Worm (Caenorhabditis elegans) whole organism, young adult: ENCODE results near the gene M110.7.

Experiments
- B0035.1 ChIP-seq: sonication (generic microtip); optimal IDR thresholded peaks from 2 replicates; lab custom pipeline; 2016; ENCODE audit warnings: missing genetic modification characterization, mild to moderate bottlenecking, missing compliant biosample characterization, missing genotype, missing genetic modification reagents
- C06A6.2 ChIP-seq: fragments of 200-800 bp; sonication (Bioruptor generic); conservative IDR thresholded peaks from 2 replicates; pipeline ENCODE4 v1.3.6; 2022; ENCODE audit warnings: missing genetic modification characterization, missing compliant biosample characterization
- C17E4.6 ChIP-seq: fragments of 200-800 bp; sonication (Bioruptor generic); IDR thresholded peaks from 2 replicates; pipeline ENCODE4 v1.3.6; 2022; ENCODE audit warnings: missing genetic modification reagents, missing genetic modification characterization, missing compliant biosample characterization
- D2030.7 ChIP-seq: fragments of 200-800 bp; sonication (Bioruptor generic); IDR thresholded peaks from 2 replicates; pipeline ENCODE4 v1.3.6; 2022; ENCODE audit warnings: missing genetic modification reagents, missing genetic modification characterization, missing compliant biosample characterization
- F22D6.2 ChIP-seq: sonication (generic microtip); optimal IDR thresholded peaks from 2 replicates; lab custom pipeline; 2016; ENCODE audit warnings: mild to moderate bottlenecking, missing genetic modification characterization, missing compliant biosample characterization
- F55B11.4 ChIP-seq: sonication (generic microtip); optimal IDR thresholded peaks from 2 replicates; lab custom pipeline; 2016; ENCODE audit warnings: missing compliant biosample characterization, missing genetic modification characterization, borderline replicate concordance; ENCODE audit not compliant: insufficient read depth
- F57A8.1 ChIP-seq: fragments of 200-800 bp; sonication (Bioruptor generic); optimal IDR thresholded peaks from 2 replicates; lab custom pipeline; 2018; ENCODE audit warnings: mild to moderate bottlenecking, missing genetic modification characterization, moderate library complexity, missing compliant biosample characterization
- K11D2.4 ChIP-seq: fragments of 200-800 bp; sonication (Bioruptor generic); IDR thresholded peaks from 2 replicates; pipeline ENCODE4 v1.3.6; 2022; ENCODE audit warnings: missing genetic modification reagents, missing genetic modification characterization, missing compliant biosample characterization
- Y53G8AR.9 ChIP-seq: fragments of 200-800 bp; sonication (Bioruptor generic); conservative IDR thresholded peaks from 2 replicates; pipeline ENCODE4 v1.3.6; 2022; ENCODE audit warnings: missing genetic modification reagents, missing genetic modification characterization, missing compliant biosample characterization
- Y79H2A.3 ChIP-seq: fragments of 200-800 bp; sonication (Bioruptor generic); conservative IDR thresholded peaks from 2 replicates; pipeline ENCODE4 v1.3.6; 2022; ENCODE audit warnings: missing genetic modification reagents, missing genetic modification characterization, missing compliant biosample characterization
- athp-1 ChIP-seq: sonication (generic microtip); optimal IDR thresholded peaks from 2 replicates; lab custom pipeline; 2017; ENCODE audit warnings: mild to moderate bottlenecking, missing genetic modification characterization, missing compliant biosample characterization
- attf-5 ChIP-seq: fragments of 200-800 bp; sonication (Bioruptor generic); optimal IDR thresholded peaks from 2 replicates; lab custom pipeline; 2018; ENCODE audit warnings: mild to moderate bottlenecking, missing genetic modification characterization, missing compliant biosample characterization
- attf-6 ChIP-seq: fragments of 200-800 bp; sonication (Bioruptor generic); IDR thresholded peaks from 2 replicates; pipeline ENCODE4 v1.3.6; 2022; ENCODE audit warnings: missing genetic modification reagents, missing genetic modification characterization, missing compliant biosample characterization
- ceh-100 ChIP-seq: fragments of 200-800 bp; sonication (Bioruptor generic); IDR thresholded peaks from 2 replicates; pipeline ENCODE4 v1.3.6; 2022; ENCODE audit warnings: missing genetic modification reagents, missing genetic modification characterization, missing compliant biosample characterization
- ceh-27 ChIP-seq: fragments of 200-800 bp; sonication (Bioruptor generic); optimal IDR thresholded peaks from 2 replicates; lab custom pipeline; 2018; ENCODE audit warnings: mild to moderate bottlenecking, missing genetic modification characterization, moderate library complexity, missing compliant biosample characterization
- chd-7 ChIP-seq: sonication (generic microtip); optimal IDR thresholded peaks from 2 replicates; lab custom pipeline; 2016; ENCODE audit warnings: mild to moderate bottlenecking, missing genetic modification characterization, moderate library complexity, missing compliant biosample characterization
- dox-1 ChIP-seq: fragments of 200-800 bp; sonication (Bioruptor generic); IDR thresholded peaks from 2 replicates; pipeline ENCODE4 v1.3.6; 2022; ENCODE audit warnings: missing genetic modification reagents, missing genetic modification characterization, missing compliant biosample characterization
- dpl-1 ChIP-seq: fragments of 150-350 bp; optimal IDR thresholded peaks from 2 replicates; lab custom pipeline; 2014; ENCODE audit warnings: missing biosample characterization, missing genetic modification reagents, missing genetic modification characterization
- efl-1 ChIP-seq: fragments of 150-350 bp; optimal IDR thresholded peaks from 2 replicates; lab custom pipeline; 2014; ENCODE audit warnings: missing biosample characterization, missing genetic modification reagents, missing genetic modification characterization
- fkh-3 ChIP-seq: sonication (generic microtip); optimal IDR thresholded peaks from 2 replicates; lab custom pipeline; 2016; ENCODE audit warnings: mild to moderate bottlenecking, missing genetic modification characterization, missing compliant biosample characterization
- gei-17 ChIP-seq: fragments of 200-800 bp; sonication (Bioruptor generic); optimal IDR thresholded peaks from 2 replicates; lab custom pipeline; 2018; ENCODE audit warnings: mild to moderate bottlenecking, missing genetic modification characterization, missing compliant biosample characterization
- hlh-26 ChIP-seq: fragments of 200-800 bp; sonication (Bioruptor generic); conservative IDR thresholded peaks from 2 replicates; pipeline ENCODE4 v1.3.6; 2022; ENCODE audit warnings: missing genetic modification reagents, missing genetic modification characterization, missing compliant biosample characterization
- hrde-1 ChIP-seq: sonication (generic microtip); optimal IDR thresholded peaks from 2 replicates; lab custom pipeline; 2016; ENCODE audit warnings: missing genetic modification characterization, mild to moderate bottlenecking, missing compliant biosample characterization, moderate library complexity, missing genotype, missing genetic modification reagents, borderline replicate concordance
- hsf-1 ChIP-seq: fragments of 200-800 bp; sonication (Bioruptor generic); IDR thresholded peaks from 2 replicates; pipeline ENCODE4 v1.3.6; 2022; ENCODE audit warnings: missing genetic modification reagents, missing genetic modification characterization, missing compliant biosample characterization
- let-526 ChIP-seq: fragments of 200-800 bp; sonication (Bioruptor generic); IDR thresholded peaks from 2 replicates; pipeline ENCODE4 v1.3.6; 2022; ENCODE audit warnings: missing genetic modification reagents, missing genetic modification characterization, missing compliant biosample characterization
- lin-40 ChIP-seq: sonication (generic microtip); optimal IDR thresholded peaks from 2 replicates; lab custom pipeline; 2016; ENCODE audit warnings: missing genetic modification characterization, mild to moderate bottlenecking, missing compliant biosample characterization, missing genotype, missing genetic modification reagents
- lir-1 ChIP-seq: fragments of 200-800 bp; sonication (Bioruptor generic); conservative IDR thresholded peaks from 2 replicates; pipeline ENCODE4 v1.3.6; 2022; ENCODE audit warnings: missing genetic modification reagents, missing genetic modification characterization, missing compliant biosample characterization
- lsl-1 ChIP-seq: fragments of 200-800 bp; sonication (Bioruptor generic); optimal IDR thresholded peaks from 2 replicates; lab custom pipeline; 2018; ENCODE audit warnings: mild to moderate bottlenecking, missing genetic modification characterization, moderate library complexity, missing compliant biosample characterization
- mcd-1 ChIP-seq: fragments of 200-800 bp; sonication (Bioruptor generic); IDR thresholded peaks from 2 replicates; pipeline ENCODE4 v1.3.6; 2022; ENCODE audit warnings: missing genetic modification reagents, missing genetic modification characterization, missing compliant biosample characterization
- mes-4 ChIP-seq: sonication (generic microtip); optimal IDR thresholded peaks from 2 replicates; lab custom pipeline; 2016; ENCODE audit warnings: missing genotype, missing genetic modification characterization, missing compliant biosample characterization
- nfya-2 ChIP-seq: fragments of 200-800 bp; sonication (Bioruptor generic); IDR thresholded peaks from 2 replicates; pipeline ENCODE4 v1.3.6; 2022; ENCODE audit warnings: missing genetic modification reagents, missing genetic modification characterization, missing compliant biosample characterization
- nhr-27 ChIP-seq: fragments of 200-800 bp; sonication (Bioruptor generic); optimal IDR thresholded peaks from 2 replicates; lab custom pipeline; 2018; ENCODE audit warnings: mild to moderate bottlenecking, missing genetic modification characterization, moderate library complexity, missing compliant biosample characterization
- pha-4 ChIP-seq: fragments of 150-350 bp; sonication (generic microtip); optimal IDR thresholded peaks from 2 replicates; lab custom pipeline; 2014; ENCODE audit warnings: missing biosample characterization, missing genetic modification reagents, missing genetic modification characterization
- rcor-1 ChIP-seq: fragments of 200-800 bp; sonication (Bioruptor generic); IDR thresholded peaks from 2 replicates; pipeline ENCODE4 v1.3.6; 2022; ENCODE audit warnings: missing genetic modification reagents, missing genetic modification characterization, missing compliant biosample characterization
- rec-8 ChIP-seq, 2 experiments: sonication (generic microtip); optimal IDR thresholded peaks; 2 replicates each; lab custom pipeline; 2016; ENCODE audit warnings: mild to moderate bottlenecking in 2 of 2, missing genetic modification characterization in 2 of 2, missing genetic modification reagents in 2 of 2, missing genotype in 2 of 2, missing biosample characterization in 1 of 2, missing compliant biosample characterization in 1 of 2, moderate library complexity in 1 of 2
- repo-1 ChIP-seq: sonication (generic microtip); optimal IDR thresholded peaks from 2 replicates; lab custom pipeline; 2017; ENCODE audit warnings: mild to moderate bottlenecking, missing genetic modification characterization, missing compliant biosample characterization
- snpc-1.1 ChIP-seq: sonication (generic microtip); optimal IDR thresholded peaks from 2 replicates; lab custom pipeline; 2017; ENCODE audit warnings: missing genetic modification characterization, mild to moderate bottlenecking, missing compliant biosample characterization, antibody characterized with exemption, moderate library complexity, missing genotype, missing genetic modification reagents; ENCODE audit not compliant: insufficient read depth
- snpc-3.4 ChIP-seq: sonication (generic microtip); optimal IDR thresholded peaks from 2 replicates; lab custom pipeline; 2017; ENCODE audit warnings: missing genetic modification characterization, mild to moderate bottlenecking, missing compliant biosample characterization, antibody characterized with exemption, moderate library complexity, missing genotype, missing genetic modification reagents
- snpc-4 ChIP-seq, 5 experiments: fragments of 150-350 bp in 1 of 5; sonication (generic microtip) in 4 of 5; optimal IDR thresholded peaks; 2 replicates each; lab custom pipeline; 2014 to 2018; ENCODE audit warnings: missing genetic modification characterization in 5 of 5, missing biosample characterization in 3 of 5, antibody characterized with exemption in 2 of 5, mild to moderate bottlenecking in 2 of 5, missing compliant biosample characterization in 2 of 5, missing genotype in 2 of 5, moderate library complexity in 2 of 5, missing genetic modification reagents in 1 of 5
- somi-1 ChIP-seq: fragments of 200-800 bp; sonication (Bioruptor generic); optimal IDR thresholded peaks from 2 replicates; lab custom pipeline; 2018; ENCODE audit warnings: mild to moderate bottlenecking, missing genetic modification characterization, missing compliant biosample characterization
- xnd-1 ChIP-seq: sonication (generic microtip); optimal IDR thresholded peaks from 2 replicates; lab custom pipeline; 2016; ENCODE audit warnings: missing genotype, missing genetic modification reagents, missing genetic modification characterization, missing compliant biosample characterization
- zim-3 ChIP-seq: sonication (generic microtip); optimal IDR thresholded peaks from 2 replicates; lab custom pipeline; 2017; ENCODE audit warnings: mild to moderate bottlenecking, missing genetic modification characterization, moderate library complexity, missing compliant biosample characterization
- ztf-22 ChIP-seq: fragments of 200-800 bp; sonication (Bioruptor generic); optimal IDR thresholded peaks from 2 replicates; lab custom pipeline; 2018; ENCODE audit warnings: mild to moderate bottlenecking, missing genetic modification characterization, moderate library complexity, missing compliant biosample characterization
- ztf-26 ChIP-seq: sonication (generic microtip); optimal IDR thresholded peaks from 2 replicates; lab custom pipeline; 2017; ENCODE audit warnings: missing genetic modification characterization, missing compliant biosample characterization

The M110.7 gene

DNA sequence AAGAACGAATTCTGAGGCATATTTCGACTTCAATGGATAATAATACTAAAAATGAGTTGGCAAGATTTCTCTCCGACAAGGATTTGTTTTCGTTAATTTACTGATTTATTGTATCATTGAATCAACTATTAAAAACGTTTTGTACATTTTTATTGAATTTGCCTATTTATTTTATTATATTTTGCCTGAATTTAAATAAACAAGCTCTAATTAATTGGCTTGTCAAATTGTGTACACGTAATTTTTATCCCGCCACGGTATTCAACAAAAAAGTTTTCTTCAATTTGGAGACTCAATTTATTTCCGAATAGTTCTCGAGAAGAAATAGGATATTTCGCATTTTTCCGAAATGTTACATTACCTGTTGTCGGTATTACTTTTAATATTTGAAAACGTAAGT lies at the start of gene M110.7:
Gene M110.7 (plus strand): TSS at position 301 of the 400 bp plus-strand sequence.
- no peak for TF ChIP-seq athp-1 (tag; lab: Kevin White, UChicago)
- TF ChIP-seq somi-1 = no peak
- TF ChIP-seq F57A8.1 (GFP tag; lab: Kevin White, UChicago) = no peak
- no peak for TF ChIP-seq lsl-1 (GFP tag; lab: Kevin White, UChicago)
- TF ChIP-seq hlh-26 = no peak
- TF ChIP-seq mcd-1 (GFP tag; lab: Robert Waterston, UW) = no peak
- TF ChIP-seq attf-6 (GFP tag; lab: Robert Waterston, UW) = no peak
- TF ChIP-seq hrde-1 (tag; lab: Kevin White, UChicago) = no peak
- no peak for TF ChIP-seq nfya-2 (GFP tag; lab: Robert Waterston, UW)
- no peak for TF ChIP-seq zim-3

DNA sequence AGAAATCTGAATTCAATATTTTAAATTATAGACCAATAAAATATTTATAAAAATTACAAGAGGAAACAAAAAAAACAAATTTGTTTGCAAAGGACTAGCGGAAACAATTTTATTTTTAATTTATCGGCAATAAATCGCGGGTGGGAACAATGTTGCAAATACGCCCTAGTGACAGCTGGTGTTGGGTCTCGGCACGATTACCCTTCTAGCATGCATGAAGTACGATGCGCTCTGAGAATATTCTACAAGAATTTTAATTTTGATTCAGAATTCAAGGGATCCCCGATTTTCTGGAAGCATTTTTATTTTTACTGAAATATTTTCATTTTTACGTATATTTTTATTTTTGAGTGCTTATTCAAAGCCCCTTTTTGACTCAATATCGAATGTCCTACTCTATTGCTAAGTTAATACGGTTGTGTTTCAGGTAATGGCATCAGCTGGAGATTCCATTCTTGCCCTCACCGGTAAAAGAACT lies 47.5 kb upstream of the M110.7 start, which contains the start of the genes mig-5 and cct-1:
Gene mig-5 (minus strand): TSS at position 8 of the 478 bp plus-strand sequence.
Gene cct-1 (plus strand): TSS at position 428 of the 478 bp plus-strand sequence.
- TF ChIP-seq Y53G8AR.9 (GFP tag; lab: Robert Waterston, UW) = peak; percentile 77; the same call in 1 of the 2 replicates
- peak; percentile 74 for TF ChIP-seq ztf-26 (tag; lab: Kevin White, UChicago)
- TF ChIP-seq snpc-3.4 = peak; percentile 26
- no peak for TF ChIP-seq rec-8 (tag; optimal IDR thresholded peaks at IDR 0.05; lab: Kevin White, UChicago)
- TF ChIP-seq attf-5 (GFP tag; lab: Kevin White, UChicago) = peak; percentile 96
- peak; percentile 17 for TF ChIP-seq hrde-1 (tag; lab: Kevin White, UChicago)
- peak; percentile 64 for TF ChIP-seq gei-17
- TF ChIP-seq hsf-1 = peak; percentile 90
- TF ChIP-seq C17E4.6 (GFP tag; lab: Robert Waterston, UW) = peak; percentile 81
- peak; percentile 81 for TF ChIP-seq athp-1 (tag; lab: Kevin White, UChicago)
- TF ChIP-seq C06A6.2 (GFP tag; lab: Robert Waterston, UW) = peak; percentile 86
- peak; percentile 64; the same call in 1 of the 2 replicates for TF ChIP-seq D2030.7 (GFP tag; lab: Robert Waterston, UW)
- peak; percentile 74 for TF ChIP-seq lir-1 (GFP tag; lab: Robert Waterston, UW)
- TF ChIP-seq B0035.1 = peak; percentile 46
- peak; percentile 95 for TF ChIP-seq dox-1 (GFP tag; lab: Robert Waterston, UW)
- TF ChIP-seq rcor-1 = peak; percentile 91
- peak; percentile 94 for TF ChIP-seq K11D2.4 (GFP tag; lab: Robert Waterston, UW)
- no peak for TF ChIP-seq ztf-22 (GFP tag; lab: Kevin White, UChicago)
- TF ChIP-seq lin-40 (tag; lab: Kevin White, UChicago) = peak; percentile 96
- TF ChIP-seq zim-3 = no peak
- peak; percentile 16 for TF ChIP-seq xnd-1 (tag; lab: Kevin White, UChicago)
- peak; percentile 86 for TF ChIP-seq pha-4 (tag; lab: Kevin White, UChicago)
- peak; percentile 57 for TF ChIP-seq snpc-4 (GFP tag; optimal IDR thresholded peaks at IDR 0.05; lab: Kevin White, UChicago)
- TF ChIP-seq snpc-4 (tag; optimal IDR thresholded peaks at IDR 0.05; lab: Kevin White, UChicago) = peak; percentile 75 to 83 (median 76)
- peak; percentile 81 for TF ChIP-seq efl-1 (GFP tag; lab: Kevin White, UChicago)
- TF ChIP-seq ceh-100 = peak; percentile 82
- TF ChIP-seq nhr-27 (tag; lab: Kevin White, UChicago) = no peak
- peak; percentile 64; the same call in 1 of the 2 replicates for TF ChIP-seq let-526 (GFP tag; lab: Robert Waterston, UW)
- TF ChIP-seq mcd-1 (GFP tag; lab: Robert Waterston, UW) = peak; percentile 99
- TF ChIP-seq dpl-1 (GFP tag; lab: Kevin White, UChicago) = peak; percentile 53
- TF ChIP-seq Y79H2A.3 (GFP tag; lab: Robert Waterston, UW) = no peak
- peak; percentile 0 for TF ChIP-seq snpc-1.1 (tag; lab: Kevin White, UChicago)
- peak; percentile 84 for TF ChIP-seq repo-1
- peak; percentile 7 for TF ChIP-seq chd-7 (tag; lab: Kevin White, UChicago)
- no peak for TF ChIP-seq fkh-3 (tag; lab: Kevin White, UChicago)
- TF ChIP-seq ceh-27 (GFP tag; lab: Kevin White, UChicago) = peak; percentile 84
- TF ChIP-seq attf-6 (GFP tag; lab: Robert Waterston, UW) = 0 out of 2 replicates have a peak, but pooled peaks have one; percentile 33
- TF ChIP-seq F22D6.2 (tag; lab: Kevin White, UChicago) = peak; percentile 60
- no peak for TF ChIP-seq F55B11.4 (tag; lab: Kevin White, UChicago)
- no peak for TF ChIP-seq mes-4 (tag; lab: Kevin White, UChicago)
